Fruit fly (Drosophila melanogaster) whole organism, adult: Measurements from ENCODE around the gene CG7668.

Experiments
- bab1 ChIP-seq: fragments of 200-800 bp; sonication (Bioruptor generic); optimal IDR thresholded peaks from 3 replicates; lab custom pipeline; 2019; ENCODE audit warnings: missing biosample characterization, mild to moderate bottlenecking, missing genetic modification characterization, moderate library complexity
- cic ChIP-seq: fragments of 200-800 bp; sonication (Bioruptor generic); optimal IDR thresholded peaks from 2 replicates; lab custom pipeline; 2017; ENCODE audit warnings: missing biosample characterization, mild to moderate bottlenecking, missing genetic modification characterization, moderate library complexity
- toe ChIP-seq: fragments of 200-800 bp; sonication (Bioruptor generic); optimal IDR thresholded peaks from 2 replicates; lab custom pipeline; 2016; ENCODE audit warnings: missing biosample characterization, missing genetic modification characterization

DNA sequence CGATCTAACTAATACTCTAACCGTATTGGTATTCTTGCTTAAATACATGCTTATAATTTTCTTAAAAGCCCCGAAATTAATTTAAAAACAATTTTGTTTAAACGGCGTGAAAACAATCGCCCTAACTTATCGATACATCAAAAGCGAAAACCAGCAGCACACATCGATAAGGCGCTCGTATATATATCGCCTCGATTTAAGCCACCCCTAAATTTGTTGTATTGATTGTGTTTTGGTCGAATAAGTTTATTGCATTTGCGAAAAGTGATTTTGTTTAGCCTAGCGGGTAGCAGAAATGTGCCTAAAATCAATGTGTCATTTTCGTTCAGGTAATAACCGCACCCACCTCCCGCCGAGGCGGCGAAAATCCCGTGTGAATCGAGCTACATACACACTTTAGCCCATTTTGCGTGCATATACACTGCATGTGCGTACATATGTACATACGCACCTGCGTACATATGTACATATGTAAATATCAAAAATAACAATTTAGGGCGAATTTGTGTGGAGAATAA lies 10.8 kb upstream of the CG7668 start, which contains the start of the genes CG7646 and Nca:
- TF ChIP-seq toe = peak; percentile 33
- no peak for TF ChIP-seq bab1 (GFP tag; lab: Kevin White, UChicago)
- TF ChIP-seq cic (GFP tag; lab: Kevin White, UChicago) = no peak
